Worm (Caenorhabditis elegans) whole organism, L4/young adult: Measurements from ENCODE around the gene Y57G11C.1144.

Experiments
- W03F9.2 ChIP-seq: fragments of 150-350 bp; optimal IDR thresholded peaks from 2 replicates; lab custom pipeline; 2014; ENCODE audit warnings: missing biosample characterization, missing genetic modification characterization
- him-1 ChIP-seq: sonication (generic microtip); optimal IDR thresholded peaks from 2 replicates; lab custom pipeline; 2016; ENCODE audit warnings: missing genotype, missing genetic modification reagents, missing genetic modification characterization, missing compliant biosample characterization

ce11 chrIV:14985859-14986258 lies 48.7 kb downstream of the Y57G11C.1144 start:
- TF ChIP-seq him-1 (tag; lab: Kevin White, UChicago) (no peak), W03F9.2 (tag; lab: Kevin White, UChicago) (no peak)
